Worm (Caenorhabditis elegans): ENCODE results near the gene klp-11.

Gene klp-11

DNA sequence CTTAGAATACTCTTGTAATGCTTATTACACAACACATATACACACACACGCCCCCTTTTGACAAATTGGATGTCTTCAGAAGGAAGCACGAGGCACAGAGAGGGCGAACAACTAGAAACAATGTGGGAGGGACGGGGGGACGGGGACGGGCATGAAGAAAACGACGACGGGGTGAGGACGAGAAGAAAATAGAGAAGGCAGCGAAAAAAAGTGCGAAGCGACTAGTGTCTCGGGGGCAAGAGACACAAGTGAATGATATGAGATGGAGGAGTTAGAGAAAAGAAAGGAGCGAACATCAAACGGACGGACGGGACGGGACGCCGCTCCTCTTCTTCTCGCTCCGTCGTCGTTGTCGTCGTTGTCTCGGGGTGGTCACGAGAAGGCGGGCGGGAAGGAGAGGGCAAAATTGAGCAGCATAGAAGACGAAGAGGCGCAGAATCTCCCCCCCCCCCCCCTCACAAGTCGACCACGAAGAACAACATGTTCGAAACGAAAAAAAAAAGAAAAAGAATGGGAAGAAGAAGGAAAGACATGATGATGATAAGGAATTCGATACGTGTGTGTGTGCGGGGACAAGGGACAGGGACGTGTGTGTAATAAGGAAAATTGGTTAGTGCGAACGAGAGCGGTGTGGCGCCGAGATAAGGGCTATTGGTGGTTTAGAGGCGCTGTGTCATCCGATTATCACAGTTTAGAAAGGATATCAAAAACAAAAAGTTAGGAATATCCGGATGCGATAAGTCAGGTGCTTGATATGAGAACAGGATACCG lies 33.2 kb upstream of the klp-11 start (continued):
- TF ChIP-seq nhr-25 (tag; optimal IDR thresholded peaks at IDR 0.05; ENCODE audit: borderline replicate concordance, insufficient read depth) (peak; percentile 85), nhr-10 (tag; optimal IDR thresholded peaks at IDR 0.05) (peak; percentile 88), nhr-28 (tag; optimal IDR thresholded peaks at IDR 0.05) (peak; percentile 70), mdt-29 (GFP tag; IDR thresholded peaks at IDR 0.05) (no peak), duxl-1 (tag; optimal IDR thresholded peaks at IDR 0.05; ENCODE audit: poor library complexity) (peak; percentile 2)

DNA sequence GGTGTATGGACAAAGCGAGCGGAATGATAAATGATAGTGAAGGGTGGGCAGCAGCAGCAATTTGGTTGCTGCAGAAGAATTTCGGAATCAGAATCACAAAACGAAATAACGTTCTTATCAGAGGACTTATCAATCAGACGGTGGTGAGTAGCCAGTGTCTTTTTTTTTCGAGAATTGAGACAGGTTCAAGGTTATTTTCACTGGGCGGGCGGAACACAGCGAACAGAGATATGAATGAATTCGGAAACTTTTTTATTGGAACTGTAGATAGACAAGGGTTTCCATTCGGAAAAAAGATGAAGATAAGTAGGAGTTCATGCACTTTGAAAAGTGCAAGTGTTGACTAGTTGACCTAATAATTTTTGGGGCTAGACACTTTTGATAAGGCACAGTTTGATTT lies 31.4 kb upstream of the klp-11 start:
- TF ChIP-seq daf-12 (tag; optimal IDR thresholded peaks at IDR 0.05), result no peak
- TF ChIP-seq mdl-1 (tag; optimal IDR thresholded peaks at IDR 0.05), result peak in 1 of 2 experiments; percentile 52
- peak; percentile 85 for TF ChIP-seq hlh-11 (tag; optimal IDR thresholded peaks at IDR 0.05)
- TF ChIP-seq dmd-6 (GFP tag; IDR thresholded peaks at IDR 0.05), result peak; percentile 71
- TF ChIP-seq pqm-1 (tag; optimal IDR thresholded peaks at IDR 0.05), result peak; percentile 80
- TF ChIP-seq nhr-102 (tag; optimal IDR thresholded peaks at IDR 0.05), result peak; percentile 3
- TF ChIP-seq nhr-25 (tag; optimal IDR thresholded peaks at IDR 0.05; ENCODE audit: borderline replicate concordance, insufficient read depth), result peak; percentile 94
- no peak for TF ChIP-seq Y5F2A.4 (GFP tag; optimal IDR thresholded peaks at IDR 0.05)
- TF ChIP-seq dve-1 (tag; optimal IDR thresholded peaks at IDR 0.05; ENCODE audit: insufficient read depth), result peak; percentile 37
- TF ChIP-seq unc-62 (GFP tag; optimal IDR thresholded peaks at IDR 0.05 in 1 of 2), result peak in 1 of 2 experiments; percentile 97
- no peak for TF ChIP-seq unc-62 (tag; optimal IDR thresholded peaks at IDR 0.05)
- peak; percentile 66 for TF ChIP-seq aha-1 (tag)
- peak in 1 of 2 experiments; percentile 19 for TF ChIP-seq lsy-2 (tag; optimal IDR thresholded peaks at IDR 0.05)
- peak; percentile 27; the same call in 1 of the 2 replicates for TF ChIP-seq ceh-20 (GFP tag; IDR thresholded peaks at IDR 0.05)
- TF ChIP-seq Y75B8A.6 (GFP tag; IDR thresholded peaks at IDR 0.05), result no peak
- peak; percentile 84 for TF ChIP-seq nhr-28 (tag; optimal IDR thresholded peaks at IDR 0.05)
- no peak for TF ChIP-seq attf-4 (tag; optimal IDR thresholded peaks at IDR 0.05)
- peak; percentile 74; the same call in 1 of the 2 replicates for TF ChIP-seq tra-1 (GFP tag; IDR thresholded peaks at IDR 0.05)
- TF ChIP-seq daf-16 (GFP tag; optimal IDR thresholded peaks at IDR 0.05), result no peak
- TF ChIP-seq daf-16 (tag; optimal IDR thresholded peaks at IDR 0.05), result peak; percentile 26
- TF ChIP-seq mxl-3 (GFP tag; optimal IDR thresholded peaks at IDR 0.05), result peak; percentile 80
- peak; percentile 25 for TF ChIP-seq hlh-30 (tag; optimal IDR thresholded peaks at IDR 0.05; ENCODE audit: insufficient read depth)
- TF ChIP-seq Y105C5A.15 (GFP tag; IDR thresholded peaks at IDR 0.05), result no peak

DNA sequence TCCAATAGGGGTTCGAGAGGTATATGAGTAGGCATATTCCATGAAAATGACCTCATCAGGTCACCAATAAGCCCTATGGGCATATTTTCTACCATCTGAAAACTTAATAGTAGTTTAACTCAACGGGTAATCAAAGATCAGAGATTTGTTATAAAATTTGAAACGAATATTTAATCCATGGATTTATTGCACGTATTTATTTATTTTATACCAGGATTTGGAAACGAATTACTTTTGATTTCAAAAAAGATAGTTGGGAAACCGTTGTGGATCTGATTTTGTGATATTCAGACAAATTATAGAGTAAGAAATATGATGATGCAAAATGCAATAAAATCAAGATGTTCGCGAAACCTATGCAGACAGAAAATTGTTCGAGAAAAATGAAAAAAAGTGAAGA lies 30.9 kb upstream of the klp-11 start, which contains the start of gene C33D9.3:
Gene C33D9.3, minus strand, starts transcription at position 101 of the 400 bp plus-strand sequence.
- TF ChIP-seq saeg-2 (GFP tag; IDR thresholded peaks at IDR 0.05), result no peak
- peak in 1 of 2 experiments; percentile 15 for TF ChIP-seq unc-62 (GFP tag; optimal IDR thresholded peaks at IDR 0.05 in 1 of 2)
- TF ChIP-seq unc-62 (tag; optimal IDR thresholded peaks at IDR 0.05), result no peak

DNA sequence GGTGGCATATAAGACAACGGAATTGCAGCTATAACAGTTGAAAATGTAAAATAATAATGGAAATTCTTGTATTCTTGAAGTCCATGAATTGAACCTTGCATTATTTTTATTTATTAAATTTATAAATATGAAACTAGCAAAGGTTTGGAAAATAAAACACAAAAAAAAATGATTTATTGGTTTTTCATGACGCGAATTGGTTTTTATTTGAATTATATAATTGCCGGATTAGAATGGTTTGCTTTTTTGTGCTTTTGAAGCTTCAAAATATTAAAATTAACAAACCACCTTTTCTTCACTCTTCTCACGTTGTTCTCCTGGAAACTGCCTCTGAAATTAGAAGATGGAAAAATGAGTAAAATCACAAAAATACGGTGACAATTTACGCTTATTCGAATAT lies 28.3 kb upstream of the klp-11 start, which contains the start of gene sru-35:
Gene sru-35, minus strand, starts transcription at position 101 of the 400 bp plus-strand sequence.
- TF ChIP-seq Y105C5A.15 (GFP tag; IDR thresholded peaks at IDR 0.05) (no peak), F44E2.7 (GFP tag; IDR thresholded peaks at IDR 0.05) (no peak), vab-7 (GFP tag; IDR thresholded peaks at IDR 0.05) (no peak), mxl-3 (GFP tag; optimal IDR thresholded peaks at IDR 0.05) (no peak), rbr-2 (tag; optimal IDR thresholded peaks at IDR 0.05) (no peak), gei-8 (GFP tag; optimal IDR thresholded peaks at IDR 0.05) (no peak), lin-29 (GFP tag; IDR thresholded peaks at IDR 0.05) (no peak), fkh-10 (GFP tag; optimal IDR thresholded peaks at IDR 0.05) (no peak)

All from whole organism, L4 larva.